Fruit fly (Drosophila melanogaster) whole organism, embryonic: Measurements from ENCODE around the gene trbl.

Experiments
- ATbp ChIP-seq: fragments of 200-800 bp; sonication (Bioruptor generic); optimal IDR thresholded peaks from 2 replicates; lab custom pipeline; 2017; ENCODE audit warnings: missing biosample characterization, mild to moderate bottlenecking, missing genetic modification characterization, missing genetic modification reagents
- B-H1 ChIP-seq: fragments of 200-800 bp; sonication (Bioruptor generic); IDR thresholded peaks from 3 replicates; pipeline ENCODE4 v1.3.6; 2022; ENCODE audit warnings: missing biosample characterization, missing genetic modification characterization
- CG1024 ChIP-seq: fragments of 200-800 bp; sonication (Bioruptor generic); IDR thresholded peaks from 2 replicates; pipeline ENCODE4 v1.3.6; 2022; ENCODE audit warnings: missing biosample characterization, missing genetic modification characterization
- CG15269 ChIP-seq: fragments of 200-800 bp; sonication (Bioruptor generic); optimal IDR thresholded peaks from 2 replicates; lab custom pipeline; 2018; ENCODE audit warnings: missing biosample characterization, mild to moderate bottlenecking, missing genetic modification characterization, moderate library complexity
- CG16779 ChIP-seq: fragments of 200-800 bp; sonication (Bioruptor generic); IDR thresholded peaks from 2 replicates; pipeline ENCODE4 v1.3.6; 2022; ENCODE audit warnings: missing biosample characterization, missing genetic modification characterization
- CG17912 ChIP-seq: fragments of 200-800 bp; sonication (Bioruptor generic); optimal IDR thresholded peaks from 2 replicates; lab custom pipeline; 2018; ENCODE audit warnings: missing biosample characterization, mild to moderate bottlenecking, missing genetic modification characterization
- CG1832 ChIP-seq: fragments of 200-800 bp; sonication (Bioruptor generic); optimal IDR thresholded peaks from 2 replicates; lab custom pipeline; 2017; ENCODE audit warnings: missing biosample characterization, mild to moderate bottlenecking, missing genetic modification characterization, inconsistent platforms
- CG4854 ChIP-seq: fragments of 200-800 bp; sonication (Bioruptor generic); optimal IDR thresholded peaks from 2 replicates; lab custom pipeline; 2016; ENCODE audit warnings: missing biosample characterization, missing genetic modification characterization, inconsistent platforms
- CG7556 ChIP-seq: fragments of 200-800 bp; sonication (Bioruptor generic); optimal IDR thresholded peaks from 2 replicates; lab custom pipeline; 2017; ENCODE audit warnings: missing biosample characterization, mild to moderate bottlenecking, missing genetic modification characterization
- CG7963 ChIP-seq: fragments of 200-800 bp; sonication (Bioruptor generic); IDR thresholded peaks from 3 replicates; pipeline ENCODE4 v1.3.6; 2022; ENCODE audit warnings: missing biosample characterization, missing genetic modification characterization; ENCODE audit not compliant: partially characterized antibody
- CG8089 ChIP-seq: fragments of 200-800 bp; sonication (Bioruptor generic); optimal IDR thresholded peaks from 3 replicates; lab custom pipeline; 2016; ENCODE audit warnings: missing biosample characterization, missing genetic modification characterization
- CG8290 ChIP-seq, 3 experiments: fragments of 200-800 bp; sonication (Bioruptor generic); optimal IDR thresholded peaks; 2 replicates each; lab custom pipeline; 2016 to 2019; ENCODE audit warnings: missing biosample characterization in 3 of 3, missing genetic modification characterization in 3 of 3, mild to moderate bottlenecking in 2 of 3, moderate library complexity in 1 of 3
- Camta ChIP-seq: fragments of 200-800 bp; sonication (Bioruptor generic); optimal IDR thresholded peaks from 2 replicates; lab custom pipeline; 2016; ENCODE audit warnings: missing biosample characterization, missing genetic modification characterization
- Ets97D ChIP-seq: fragments of 200-800 bp; sonication (Bioruptor generic); optimal IDR thresholded peaks from 3 replicates; lab custom pipeline; 2016; ENCODE audit warnings: missing biosample characterization, missing genetic modification characterization
- HLH4C ChIP-seq: fragments of 200-800 bp; sonication (Bioruptor generic); IDR thresholded peaks from 3 replicates; pipeline ENCODE4 v1.3.6; 2022; ENCODE audit warnings: missing biosample characterization, missing genetic modification characterization; ENCODE audit not compliant: partially characterized antibody
- Hr3 ChIP-seq: fragments of 200-800 bp; sonication (Bioruptor generic); optimal IDR thresholded peaks from 3 replicates; lab custom pipeline; 2016; ENCODE audit warnings: missing biosample characterization, missing genetic modification characterization
- Hr39 ChIP-seq: fragments of >200 bp; optimal IDR thresholded peaks from 2 replicates; lab custom pipeline; 2017
- Jarid2 ChIP-seq: fragments of 200-800 bp; sonication (Bioruptor generic); optimal IDR thresholded peaks from 3 replicates; lab custom pipeline; 2017; ENCODE audit warnings: mild to moderate bottlenecking, missing biosample characterization, missing genetic modification reagents, missing genetic modification characterization
- Lpt ChIP-seq: fragments of >200 bp; optimal IDR thresholded peaks from 2 replicates; lab custom pipeline; 2018; ENCODE audit warnings: missing biosample characterization, missing genetic modification characterization
- Mad ChIP-seq: fragments of 200-800 bp; sonication (Bioruptor generic); optimal IDR thresholded peaks from 2 replicates; lab custom pipeline; 2016; ENCODE audit warnings: missing biosample characterization, missing genetic modification characterization
- Med ChIP-seq: fragments of 200-800 bp; sonication (Bioruptor generic); peaks from one replicate; lab custom pipeline; 2016; ENCODE audit warnings: missing biosample characterization, missing genetic modification characterization, mild to moderate bottlenecking, inconsistent platforms, moderate library complexity
- Rx ChIP-seq: fragments of 200-800 bp; sonication (Bioruptor generic); IDR thresholded peaks from 2 replicates; pipeline ENCODE4 v1.3.6; 2022; ENCODE audit warnings: missing biosample characterization, missing genetic modification characterization
- Sry-δ ChIP-seq: fragments of 200-800 bp; sonication (Bioruptor generic); optimal IDR thresholded peaks from 2 replicates; lab custom pipeline; 2016; ENCODE audit warnings: missing biosample characterization, missing genetic modification characterization
- Trl ChIP-seq, 3 experiments: fragments of >200 bp in 2 of 3; fragments of 200-800 bp in 1 of 3; sonication (Bioruptor generic) in 1 of 3; optimal IDR thresholded peaks; 2 replicates in 1 of 3; 3 replicates in 2 of 3; lab custom pipeline; 2016 to 2017; ENCODE audit warnings: missing biosample characterization in 1 of 3, missing genetic modification characterization in 1 of 3
- ase ChIP-seq: fragments of 200-800 bp; sonication (Bioruptor generic); IDR thresholded peaks from 3 replicates; pipeline ENCODE4 v1.3.6; 2022; ENCODE audit warnings: missing biosample characterization, missing genetic modification characterization
- ash1 ChIP-seq: fragments of 200-800 bp; sonication (Bioruptor generic); optimal IDR thresholded peaks from 2 replicates; lab custom pipeline; 2018; ENCODE audit warnings: missing biosample characterization, mild to moderate bottlenecking, missing genetic modification characterization
- cg ChIP-seq: fragments of 200-800 bp; sonication (Bioruptor generic); optimal IDR thresholded peaks from 3 replicates; lab custom pipeline; 2019; ENCODE audit warnings: missing biosample characterization, mild to moderate bottlenecking, missing genetic modification characterization, moderate library complexity
- crol ChIP-seq: fragments of 200-800 bp; sonication (Bioruptor generic); IDR thresholded peaks from 2 replicates; pipeline ENCODE4 v1.3.6; 2022; ENCODE audit warnings: missing biosample characterization, missing genetic modification characterization
- crp ChIP-seq, 2 experiments: fragments of 200-800 bp; sonication (Bioruptor generic); optimal IDR thresholded peaks; 2 replicates in 1 of 2; 3 replicates in 1 of 2; lab custom pipeline; 2017; ENCODE audit warnings: missing biosample characterization in 2 of 2, missing genetic modification characterization in 2 of 2, mild to moderate bottlenecking in 1 of 2, moderate library complexity in 1 of 2
- grau ChIP-seq: fragments of 200-800 bp; optimal IDR thresholded peaks from 3 replicates; lab custom pipeline; 2019; ENCODE audit warnings: missing biosample characterization, mild to moderate bottlenecking, missing genetic modification characterization, moderate library complexity
- jumu ChIP-seq: fragments of 200-800 bp; sonication (Bioruptor generic); optimal IDR thresholded peaks from 3 replicates; lab custom pipeline; 2016; ENCODE audit warnings: missing biosample characterization, missing genetic modification characterization
- nau ChIP-seq: fragments of 200-800 bp; sonication (Bioruptor generic); optimal IDR thresholded peaks from 3 replicates; lab custom pipeline; 2017; ENCODE audit warnings: missing biosample characterization, mild to moderate bottlenecking, missing genetic modification characterization, missing genetic modification reagents
- otp ChIP-seq: fragments of 200-800 bp; sonication (Bioruptor generic); IDR thresholded peaks from 3 replicates; pipeline ENCODE4, ENCODE4 v1.3.6; 2022; ENCODE audit warnings: missing biosample characterization, missing genetic modification characterization
- slbo ChIP-seq: fragments of 200-800 bp; sonication (Bioruptor generic); IDR thresholded peaks from 2 replicates; pipeline ENCODE4 v1.3.6; 2022; ENCODE audit warnings: missing biosample characterization, missing genetic modification characterization
- tll ChIP-seq, 2 experiments: fragments of 200-800 bp in 1 of 2; fragments of >200 bp in 1 of 2; sonication (Bioruptor generic) in 1 of 2; optimal IDR thresholded peaks; 2 replicates each; lab custom pipeline; 2017 to 2019; ENCODE audit warnings: missing biosample characterization in 2 of 2, missing genetic modification characterization in 2 of 2, mild to moderate bottlenecking in 1 of 2, moderate library complexity in 1 of 2
- trem ChIP-seq: fragments of 200-800 bp; optimal IDR thresholded peaks from 3 replicates; lab custom pipeline; 2019; ENCODE audit warnings: missing biosample characterization, mild to moderate bottlenecking, missing genetic modification characterization, moderate library complexity
- wor ChIP-seq: fragments of 200-800 bp; sonication (Bioruptor generic); IDR thresholded peaks from 2 replicates; pipeline ENCODE4 v1.3.6; 2022; ENCODE audit warnings: missing biosample characterization, missing genetic modification characterization
- z ChIP-seq: fragments of 200-800 bp; sonication (Bioruptor generic); IDR thresholded peaks from 3 replicates; pipeline ENCODE4 v1.3.6; 2022; ENCODE audit warnings: missing biosample characterization, missing genetic modification characterization
- zfh1 ChIP-seq: fragments of 200-800 bp; sonication (Bioruptor generic); IDR thresholded peaks from 3 replicates; pipeline ENCODE4 v1.3.6; 2022; ENCODE audit warnings: missing biosample characterization, missing genetic modification characterization

Gene trbl

dm6 chr3L:20349333-20349924 is 52.0 kb downstream of the trbl start (continued):
- TF ChIP-seq CG7556: no peak
- TF ChIP-seq CG7963 (GFP tag; lab: Robert Waterston, UW): peak; percentile 34; the same call in 1 of the 3 replicates
- no peak for TF ChIP-seq Lpt
- TF ChIP-seq crp (GFP tag; optimal IDR thresholded peaks at IDR 0.05; lab: Kevin White, UChicago): no peak
- TF ChIP-seq Hr3 (GFP tag; lab: Kevin White, UChicago): no peak
- no peak for TF ChIP-seq Jarid2
- TF ChIP-seq CG8089: no peak
- TF ChIP-seq Sry-δ (GFP tag; lab: Kevin White, UChicago): no peak
- no peak for TF ChIP-seq ase (GFP tag; lab: Robert Waterston, UW)
- no peak for TF ChIP-seq Camta (GFP tag; lab: Kevin White, UChicago)

dm6 chr3L:20348581-20349093 is 52.8 kb downstream of the trbl start:
- TF ChIP-seq HLH4C (GFP tag; lab: Robert Waterston, UW): no peak
- TF ChIP-seq B-H1 (GFP tag; lab: Robert Waterston, UW): no peak
- TF ChIP-seq trem (tag; lab: Kevin White, UChicago): no peak
- TF ChIP-seq jumu (GFP tag; lab: Kevin White, UChicago): no peak
- TF ChIP-seq ATbp (GFP tag; lab: Kevin White, UChicago): no peak
- TF ChIP-seq ash1 (GFP tag; lab: Kevin White, UChicago): no peak
- 0 out of 3 replicates have a peak, but pooled peaks have one; percentile 23 for TF ChIP-seq otp (GFP tag; lab: Robert Waterston, UW)
- TF ChIP-seq cg: peak; percentile 53
- no peak for TF ChIP-seq Hr39 (lab: Kevin White, UChicago)
- no peak for TF ChIP-seq Mad (GFP tag; lab: Kevin White, UChicago)
- TF ChIP-seq CG8290 (GFP tag; optimal IDR thresholded peaks at IDR 0.05; lab: Kevin White, UChicago): no peak
- no peak for TF ChIP-seq CG8290 (tag; optimal IDR thresholded peaks at IDR 0.05; lab: Kevin White, UChicago)
- TF ChIP-seq CG15269: no peak
- TF ChIP-seq crol (GFP tag; lab: Robert Waterston, UW): peak; percentile 94
- no peak for TF ChIP-seq wor (GFP tag; lab: Robert Waterston, UW)
- TF ChIP-seq CG1024: no peak
- no peak for TF ChIP-seq Rx (GFP tag; lab: Robert Waterston, UW)
- TF ChIP-seq CG4854 (GFP tag; lab: Kevin White, UChicago): no peak
- TF ChIP-seq z: peak; percentile 51; the same call in 1 of the 3 replicates
- TF ChIP-seq Trl (optimal IDR thresholded peaks at IDR 0.05; lab: Kevin White, UChicago): peak; percentile 70 to 91
- TF ChIP-seq Trl (GFP tag; optimal IDR thresholded peaks at IDR 0.05; lab: Kevin White, UChicago): no peak
- no peak for TF ChIP-seq CG17912 (GFP tag; lab: Kevin White, UChicago)
- TF ChIP-seq zfh1 (GFP tag; lab: Robert Waterston, UW): no peak
- TF ChIP-seq Med (GFP tag; lab: Kevin White, UChicago): peak; percentile 25
- no peak for TF ChIP-seq CG16779 (GFP tag; lab: Robert Waterston, UW)
- no peak for TF ChIP-seq grau
- no peak for TF ChIP-seq nau (GFP tag; lab: Kevin White, UChicago)
- TF ChIP-seq slbo (GFP tag; lab: Robert Waterston, UW): no peak
- TF ChIP-seq tll (GFP tag; optimal IDR thresholded peaks at IDR 0.05; lab: Kevin White, UChicago): no peak
- peak; percentile 84 for TF ChIP-seq CG1832
- no peak for TF ChIP-seq Ets97D (GFP tag; lab: Kevin White, UChicago)
